Fruit fly (Drosophila melanogaster): ENCODE measurements around the gene CG31219.

DNA sequence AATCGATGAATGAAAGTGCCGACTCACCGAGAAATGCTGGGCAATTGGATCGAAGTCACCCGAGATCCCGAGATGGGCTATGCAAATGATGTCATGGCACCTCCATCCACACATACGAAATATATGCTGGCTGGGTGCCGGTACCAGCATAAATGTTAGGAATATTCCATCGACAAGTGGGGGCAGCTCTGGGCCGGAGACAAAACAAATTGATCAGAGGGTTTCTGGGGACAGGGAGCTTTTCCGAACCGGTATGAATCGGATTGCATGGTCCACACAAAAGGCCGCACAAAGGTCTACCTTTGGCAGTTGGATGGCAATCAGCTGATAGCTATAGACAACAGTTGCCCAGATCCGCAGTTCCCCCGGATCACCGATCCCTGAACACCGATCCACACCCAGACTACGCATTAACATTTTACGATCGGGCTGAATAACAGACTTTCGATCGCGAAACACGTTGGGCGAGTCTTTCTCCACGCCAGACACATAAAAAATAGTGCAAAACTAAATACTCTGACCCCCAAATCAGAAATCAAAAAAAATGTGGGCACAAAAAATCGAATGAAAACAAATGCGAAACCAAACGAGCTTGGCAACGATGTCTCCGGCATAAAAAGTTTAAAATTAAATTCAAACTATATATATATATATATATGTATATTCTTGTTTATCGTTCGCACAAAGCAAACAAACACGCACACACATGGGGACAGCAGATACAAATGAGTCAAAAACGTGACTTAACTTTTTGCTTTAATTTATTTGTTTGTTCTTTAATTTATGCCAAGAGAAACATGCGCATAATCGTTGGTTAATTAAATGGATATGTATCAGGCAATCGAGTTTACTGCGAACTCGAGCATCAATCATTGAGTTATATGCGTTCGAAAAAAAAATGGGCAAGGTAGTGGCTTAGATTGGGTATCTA, 25.3 kb upstream of the CG31219 start:
- TF ChIP-seq insv (optimal IDR thresholded peaks at IDR 0.05) (no peak), psq (optimal IDR thresholded peaks at IDR 0.05) (no peak), h (optimal IDR thresholded peaks at IDR 0.05) (no peak), Sin3A (optimal IDR thresholded peaks at IDR 0.05) (no peak), ttk (optimal IDR thresholded peaks at IDR 0.05) (no peak), Myc (optimal IDR thresholded peaks at IDR 0.05) (no peak)
